Fruit fly (Drosophila melanogaster) whole organism, embryonic: ENCODE results near the gene Cka.

Source experiments
- C15 ChIP-seq: fragments of 200-800 bp; sonication (Bioruptor generic); IDR thresholded peaks from 3 replicates; pipeline ENCODE4 v1.3.6; 2022; ENCODE audit warnings: missing biosample characterization, missing genetic modification characterization
- CG11504 ChIP-seq: fragments of 200-800 bp; sonication (Bioruptor generic); optimal IDR thresholded peaks from 3 replicates; lab custom pipeline; 2019; ENCODE audit warnings: missing biosample characterization, mild to moderate bottlenecking, missing genetic modification characterization, moderate library complexity
- CG11723 ChIP-seq: fragments of 200-800 bp; sonication (Bioruptor generic); optimal IDR thresholded peaks from 2 replicates; lab custom pipeline; 2017; ENCODE audit warnings: missing biosample characterization, mild to moderate bottlenecking, missing genetic modification characterization
- CG12299 ChIP-seq: fragments of 200-800 bp; sonication (Bioruptor generic); optimal IDR thresholded peaks from 2 replicates; lab custom pipeline; 2018; ENCODE audit warnings: missing biosample characterization, mild to moderate bottlenecking, missing genetic modification characterization
- CG12769 ChIP-seq: fragments of 200-800 bp; sonication (Bioruptor generic); optimal IDR thresholded peaks from 2 replicates; lab custom pipeline; 2019; ENCODE audit warnings: missing biosample characterization, mild to moderate bottlenecking, missing genetic modification characterization, moderate library complexity
- CG13296 ChIP-seq: fragments of 200-800 bp; sonication (Bioruptor generic); optimal IDR thresholded peaks from 3 replicates; lab custom pipeline; 2018; ENCODE audit warnings: missing biosample characterization, mild to moderate bottlenecking, missing genetic modification characterization
- CG13424 ChIP-seq: fragments of 200-800 bp; sonication (Bioruptor generic); optimal IDR thresholded peaks from 2 replicates; lab custom pipeline; 2019; ENCODE audit warnings: missing biosample characterization, mild to moderate bottlenecking, missing genetic modification characterization, moderate library complexity
- CG1647 ChIP-seq: fragments of 200-800 bp; sonication (Bioruptor generic); optimal IDR thresholded peaks from 3 replicates; lab custom pipeline; 2016; ENCODE audit warnings: missing biosample characterization, missing genetic modification characterization
- CG16813 ChIP-seq: fragments of 200-800 bp; sonication (Bioruptor generic); IDR thresholded peaks from 3 replicates; pipeline ENCODE4 v1.3.6; 2022; ENCODE audit warnings: missing biosample characterization, missing genetic modification characterization; ENCODE audit not compliant: partially characterized antibody
- CG17612 ChIP-seq: fragments of 200-800 bp; sonication (Bioruptor generic); IDR thresholded peaks from 2 replicates; pipeline ENCODE4 v1.3.6; 2022; ENCODE audit warnings: missing biosample characterization, missing genetic modification characterization
- CG18262 ChIP-seq: fragments of 200-800 bp; optimal IDR thresholded peaks from 3 replicates; lab custom pipeline; 2019; ENCODE audit warnings: missing biosample characterization, mild to moderate bottlenecking, missing genetic modification characterization, moderate library complexity
- CG18599 ChIP-seq: fragments of 200-800 bp; sonication (Bioruptor generic); optimal IDR thresholded peaks from 3 replicates; lab custom pipeline; 2017; ENCODE audit warnings: missing biosample characterization, missing genetic modification characterization, mild to moderate bottlenecking, moderate library complexity, missing genetic modification reagents
- CG2129 ChIP-seq: fragments of 200-800 bp; sonication (Bioruptor generic); IDR thresholded peaks from 2 replicates; pipeline ENCODE4 v1.3.6; 2022; ENCODE audit warnings: missing biosample characterization, missing genetic modification characterization; ENCODE audit not compliant: partially characterized antibody
- CG3407 ChIP-seq: fragments of 200-800 bp; sonication (Bioruptor generic); optimal IDR thresholded peaks from 2 replicates; lab custom pipeline; 2018; ENCODE audit warnings: missing biosample characterization, mild to moderate bottlenecking, missing genetic modification characterization
- CG34224 ChIP-seq: fragments of 200-800 bp; sonication (Bioruptor generic); IDR thresholded peaks from 3 replicates; pipeline ENCODE4 v1.3.6; 2022; ENCODE audit warnings: missing biosample characterization, missing genetic modification characterization; ENCODE audit not compliant: partially characterized antibody
- CG34422 ChIP-seq: fragments of 200-800 bp; sonication (Bioruptor generic); IDR thresholded peaks from 3 replicates; pipeline ENCODE4 v1.3.6; 2022; ENCODE audit warnings: missing biosample characterization, missing genetic modification characterization
- CG4707 ChIP-seq: fragments of 200-800 bp; sonication (Bioruptor generic); optimal IDR thresholded peaks from 2 replicates; lab custom pipeline; 2018; ENCODE audit warnings: missing biosample characterization, mild to moderate bottlenecking, missing genetic modification characterization, moderate library complexity
- CG6175 ChIP-seq: fragments of 200-800 bp; sonication (Bioruptor generic); IDR thresholded peaks from 3 replicates; pipeline ENCODE4 v1.3.6; 2022; ENCODE audit warnings: missing biosample characterization, missing genetic modification characterization
- CG7357 ChIP-seq: fragments of 200-800 bp; sonication (Bioruptor generic); IDR thresholded peaks from 3 replicates; pipeline ENCODE4 v1.3.6; 2022; ENCODE audit warnings: missing biosample characterization, missing genetic modification characterization
- CG8089 ChIP-seq: fragments of 200-800 bp; sonication (Bioruptor generic); optimal IDR thresholded peaks from 3 replicates; lab custom pipeline; 2016; ENCODE audit warnings: missing biosample characterization, missing genetic modification characterization
- CG8924 ChIP-seq: fragments of 200-800 bp; optimal IDR thresholded peaks from 3 replicates; lab custom pipeline; 2019; ENCODE audit warnings: missing biosample characterization, mild to moderate bottlenecking, missing genetic modification characterization, moderate library complexity
- Dfd ChIP-seq, 2 experiments: fragments of >200 bp; optimal IDR thresholded peaks; 2 replicates each; lab custom pipeline; 2017; ENCODE audit warnings: missing biosample characterization in 2 of 2, missing genetic modification characterization in 2 of 2
- Dp ChIP-seq: fragments of 200-800 bp; sonication (Bioruptor generic); optimal IDR thresholded peaks from 2 replicates; lab custom pipeline; 2018; ENCODE audit warnings: missing biosample characterization, mild to moderate bottlenecking, missing genetic modification characterization, moderate library complexity
- Fer1 ChIP-seq: fragments of 200-800 bp; sonication (Bioruptor generic); optimal IDR thresholded peaks from 2 replicates; lab custom pipeline; 2017; ENCODE audit warnings: missing biosample characterization, mild to moderate bottlenecking, missing genetic modification characterization
- Gsc ChIP-seq: fragments of 200-800 bp; sonication (Bioruptor generic); IDR thresholded peaks from 2 replicates; pipeline ENCODE4 v1.3.6; 2022; ENCODE audit warnings: missing biosample characterization, missing genetic modification characterization
- Kr ChIP-seq: fragments of 200-800 bp; sonication (Bioruptor generic); optimal IDR thresholded peaks from 2 replicates; lab custom pipeline; 2017; ENCODE audit warnings: missing biosample characterization, mild to moderate bottlenecking, missing genetic modification characterization
- MESR4 ChIP-seq: fragments of 200-800 bp; sonication (Bioruptor generic); optimal IDR thresholded peaks from 2 replicates; lab custom pipeline; 2018; ENCODE audit warnings: missing biosample characterization, mild to moderate bottlenecking, missing genetic modification characterization, moderate library complexity
- Max ChIP-seq: fragments of 200-800 bp; sonication (Bioruptor generic); optimal IDR thresholded peaks from 2 replicates; lab custom pipeline; 2016; ENCODE audit warnings: missing biosample characterization, mild to moderate bottlenecking, missing genetic modification characterization
- NFAT ChIP-seq: fragments of 200-800 bp; sonication (Bioruptor generic); IDR thresholded peaks from 2 replicates; pipeline ENCODE4 v1.3.6; 2022; ENCODE audit warnings: missing biosample characterization, missing genetic modification characterization
- Neu2 ChIP-seq: fragments of 200-800 bp; sonication (Bioruptor generic); optimal IDR thresholded peaks from 3 replicates; lab custom pipeline; 2016; ENCODE audit warnings: missing biosample characterization, missing genetic modification characterization, borderline replicate concordance
- Nf-YB ChIP-seq: fragments of 200-800 bp; sonication (Bioruptor generic); optimal IDR thresholded peaks from 3 replicates; lab custom pipeline; 2019; ENCODE audit warnings: missing biosample characterization, mild to moderate bottlenecking, missing genetic modification characterization, moderate library complexity
- Nf-YC ChIP-seq: fragments of 200-800 bp; optimal IDR thresholded peaks from 3 replicates; lab custom pipeline; 2019; ENCODE audit warnings: missing biosample characterization, mild to moderate bottlenecking, missing genetic modification characterization, moderate library complexity
- Pdp1 ChIP-seq, 2 experiments: fragments of 200-800 bp; sonication (Bioruptor generic); optimal IDR thresholded peaks; 3 replicates each; lab custom pipeline; 2016; ENCODE audit warnings: missing biosample characterization in 2 of 2, missing genetic modification characterization in 2 of 2, mild to moderate bottlenecking in 1 of 2, moderate library complexity in 1 of 2
- Sin3A ChIP-seq: fragments of >200 bp; optimal IDR thresholded peaks from 2 replicates; lab custom pipeline; 2018
- Six4 ChIP-seq: fragments of 200-800 bp; sonication (Bioruptor generic); optimal IDR thresholded peaks from 2 replicates; lab custom pipeline; 2016; ENCODE audit warnings: missing biosample characterization, missing genetic modification characterization
- Sox100B ChIP-seq: fragments of 200-800 bp; sonication (Bioruptor generic); optimal IDR thresholded peaks from 3 replicates; lab custom pipeline; 2018; ENCODE audit warnings: missing biosample characterization, mild to moderate bottlenecking, missing genetic modification characterization
- ac ChIP-seq: fragments of 200-800 bp; sonication (Bioruptor generic); optimal IDR thresholded peaks from 3 replicates; lab custom pipeline; 2017; ENCODE audit warnings: missing biosample characterization, mild to moderate bottlenecking, missing genetic modification characterization
- dimm ChIP-seq: fragments of 200-800 bp; sonication (Bioruptor generic); IDR thresholded peaks from 2 replicates; pipeline ENCODE4 v1.3.6; 2022; ENCODE audit warnings: missing biosample characterization, missing genetic modification characterization
- ems ChIP-seq: fragments of 200-800 bp; sonication (Bioruptor generic); optimal IDR thresholded peaks from 3 replicates; lab custom pipeline; 2016; ENCODE audit warnings: missing biosample characterization, missing genetic modification characterization
- gem ChIP-seq: fragments of 200-800 bp; sonication (Bioruptor generic); optimal IDR thresholded peaks from 2 replicates; lab custom pipeline; 2019; ENCODE audit warnings: missing biosample characterization, mild to moderate bottlenecking, missing genetic modification characterization, moderate library complexity
- gsb-n ChIP-seq: fragments of 200-800 bp; sonication (Bioruptor generic); optimal IDR thresholded peaks from 3 replicates; lab custom pipeline; 2018; ENCODE audit warnings: missing biosample characterization, mild to moderate bottlenecking, missing genetic modification characterization
- knrl ChIP-seq: fragments of 200-800 bp; sonication (Bioruptor generic); IDR thresholded peaks from 3 replicates; pipeline ENCODE4 v1.3.6; 2022; ENCODE audit warnings: missing biosample characterization, missing genetic modification characterization; ENCODE audit not compliant: partially characterized antibody
- lov ChIP-seq, 2 experiments: fragments of 200-800 bp in 1 of 2; fragments of >200 bp in 1 of 2; sonication (Bioruptor generic) in 1 of 2; IDR thresholded peaks in 1 of 2; optimal IDR thresholded peaks in 1 of 2; 2 replicates in 1 of 2; 3 replicates in 1 of 2; pipeline versions ENCODE4 v1.3.6 to Lab custom; 2017 to 2022; ENCODE audit warnings: missing biosample characterization in 1 of 2, missing genetic modification characterization in 1 of 2
- mld ChIP-seq: fragments of 200-800 bp; sonication (Bioruptor generic); IDR thresholded peaks from 3 replicates; pipeline ENCODE4 v1.3.6; 2022; ENCODE audit warnings: missing biosample characterization, missing genetic modification characterization; ENCODE audit not compliant: partially characterized antibody
- org-1 ChIP-seq: fragments of 200-800 bp; sonication (Bioruptor generic); optimal IDR thresholded peaks from 2 replicates; lab custom pipeline; 2017; ENCODE audit warnings: missing biosample characterization, missing genetic modification characterization
- pan ChIP-seq, 4 experiments: fragments of >200 bp in 3 of 4; fragments of 200-800 bp in 1 of 4; sonication (Bioruptor generic) in 1 of 4; optimal IDR thresholded peaks in 3 of 4; IDR thresholded peaks in 1 of 4; 2 replicates each; pipeline versions ENCODE4 v1.3.6 to Lab custom; 2017 to 2022; ENCODE audit warnings: missing biosample characterization in 2 of 4, missing genetic modification characterization in 2 of 4, mixed read lengths in 1 of 4
- pfk ChIP-seq: fragments of 200-800 bp; sonication (Bioruptor generic); optimal IDR thresholded peaks from 2 replicates; lab custom pipeline; 2018; ENCODE audit warnings: missing biosample characterization, mild to moderate bottlenecking, missing genetic modification characterization, moderate library complexity
- pho ChIP-seq: fragments of 200-800 bp; sonication (Bioruptor generic); optimal IDR thresholded peaks from 2 replicates; lab custom pipeline; 2016; ENCODE audit warnings: missing biosample characterization, missing genetic modification characterization
- vnd ChIP-seq: fragments of 200-800 bp; sonication (Bioruptor generic); IDR thresholded peaks from 3 replicates; pipeline ENCODE4 v1.3.6; 2022; ENCODE audit warnings: missing biosample characterization, missing genetic modification characterization; ENCODE audit not compliant: partially characterized antibody

Gene Cka

dm6 chr2L:8072692-8073091, 42.2 kb downstream of the Cka start, which contains the start of the genes MED20 and Trf (continued):
- TF ChIP-seq Gsc = no peak
- peak; percentile 17 for TF ChIP-seq Dp
- no peak for TF ChIP-seq pho
- TF ChIP-seq knrl (GFP tag; lab: Robert Waterston, UW) = no peak
- TF ChIP-seq Six4 (GFP tag; lab: Kevin White, UChicago) = no peak
- no peak for TF ChIP-seq CG7357 (GFP tag; lab: Robert Waterston, UW)
- TF ChIP-seq Sox100B = no peak
- no peak for TF ChIP-seq Kr (GFP tag; lab: Kevin White, UChicago)
- TF ChIP-seq CG34422 (GFP tag; lab: Robert Waterston, UW) = peak; percentile 50; the same call in 1 of the 3 replicates
- TF ChIP-seq CG34224 = 0 out of 3 replicates have a peak, but pooled peaks have one; percentile 29

- TF ChIP-seq Sin3A (lab: Kevin White, UChicago) (no peak), gsb-n (tag; lab: Kevin White, UChicago) (no peak), CG12299 (tag; lab: Kevin White, UChicago) (peak; percentile 14), mld (GFP tag; lab: Robert Waterston, UW) (no peak), Neu2 (no peak), Nf-YB (GFP tag; lab: Kevin White, UChicago) (peak; percentile 31), CG2129 (GFP tag; lab: Robert Waterston, UW) (no peak), ems (GFP tag; lab: Kevin White, UChicago) (no peak), CG16813 (no peak), NFAT (GFP tag; lab: Robert Waterston, UW) (no peak), CG17612 (no peak), CG8089 (no peak), org-1 (peak; percentile 37), Pdp1 (GFP tag; optimal IDR thresholded peaks at IDR 0.05; lab: Kevin White, UChicago) (no peak), CG13296 (GFP tag; lab: Kevin White, UChicago) (no peak), Nf-YC (tag; lab: Kevin White, UChicago) (no peak), CG18262 (peak; percentile 59), pan (optimal IDR thresholded peaks at IDR 0.05; lab: Kevin White, UChicago) (no peak), pan (GFP tag; optimal IDR thresholded peaks at IDR 0.05 in 1 of 2, IDR thresholded peaks at IDR 0.05 in 1 of 2) (no peak), Max (GFP tag; lab: Kevin White, UChicago) (no peak), CG6175 (no peak), CG8924 (tag; lab: Kevin White, UChicago) (peak; percentile 67), CG3407 (peak; percentile 43), CG13424 (tag; lab: Kevin White, UChicago) (peak; percentile 78), vnd (no peak), dimm (GFP tag; lab: Robert Waterston, UW) (no peak), CG11723 (GFP tag; lab: Kevin White, UChicago) (peak; percentile 0), MESR4 (no peak), gem (peak; percentile 76), CG12769 (no peak), ac (GFP tag; lab: Kevin White, UChicago) (no peak), CG18599 (GFP tag; lab: Kevin White, UChicago) (no peak), lov (optimal IDR thresholded peaks at IDR 0.05; lab: Kevin White, UChicago) (no peak), lov (GFP tag; IDR thresholded peaks at IDR 0.05; lab: Robert Waterston, UW) (no peak), Dfd (GFP tag; optimal IDR thresholded peaks at IDR 0.05; lab: Kevin White, UChicago) (no peak), Fer1 (GFP tag; lab: Kevin White, UChicago) (no peak), CG1647 (GFP tag; lab: Kevin White, UChicago) (no peak), pfk (GFP tag; lab: Kevin White, UChicago) (no peak), CG11504 (tag; lab: Kevin White, UChicago) (no peak), CG4707 (GFP tag; lab: Kevin White, UChicago) (peak; percentile 30), C15 (GFP tag; lab: Robert Waterston, UW) (no peak)
Observed at dm6 chr2L:8080645-8081044, 50.1 kb downstream of the Cka start.
